Worm (Caenorhabditis elegans) whole organism, L3 larva: ENCODE results near the gene M163.10.

Experiments used
- ama-1 ChIP-seq: fragments of 150-350 bp; optimal IDR thresholded peaks from 2 replicates; lab custom pipeline; 2018
- egl-27 ChIP-seq: sonication (generic microtip); optimal IDR thresholded peaks from 4 replicates; lab custom pipeline; 2017; ENCODE audit warnings: missing biosample characterization, missing genetic modification reagents, missing genetic modification characterization
- nhr-11 ChIP-seq: fragments of 150-350 bp; optimal IDR thresholded peaks from 2 replicates; lab custom pipeline; 2014; ENCODE audit warnings: missing biosample characterization, missing genetic modification characterization
- nhr-23 ChIP-seq: fragments of 150-350 bp; optimal IDR thresholded peaks from 2 replicates; lab custom pipeline; 2014; ENCODE audit warnings: missing biosample characterization, missing genetic modification reagents, missing genetic modification characterization
- nhr-77 ChIP-seq: fragments of 150-350 bp; optimal IDR thresholded peaks from 2 replicates; lab custom pipeline; 2014; ENCODE audit warnings: missing biosample characterization, missing genetic modification characterization
- unc-62 ChIP-seq: fragments of 150-350 bp; sonication (generic microtip); optimal IDR thresholded peaks from 4 replicates; lab custom pipeline; 2014; ENCODE audit warnings: missing biosample characterization, missing genetic modification reagents, missing genetic modification characterization
- ztf-11 ChIP-seq: fragments of 150-350 bp; optimal IDR thresholded peaks from 2 replicates; lab custom pipeline; 2014; ENCODE audit warnings: missing biosample characterization, missing genetic modification characterization

DNA sequence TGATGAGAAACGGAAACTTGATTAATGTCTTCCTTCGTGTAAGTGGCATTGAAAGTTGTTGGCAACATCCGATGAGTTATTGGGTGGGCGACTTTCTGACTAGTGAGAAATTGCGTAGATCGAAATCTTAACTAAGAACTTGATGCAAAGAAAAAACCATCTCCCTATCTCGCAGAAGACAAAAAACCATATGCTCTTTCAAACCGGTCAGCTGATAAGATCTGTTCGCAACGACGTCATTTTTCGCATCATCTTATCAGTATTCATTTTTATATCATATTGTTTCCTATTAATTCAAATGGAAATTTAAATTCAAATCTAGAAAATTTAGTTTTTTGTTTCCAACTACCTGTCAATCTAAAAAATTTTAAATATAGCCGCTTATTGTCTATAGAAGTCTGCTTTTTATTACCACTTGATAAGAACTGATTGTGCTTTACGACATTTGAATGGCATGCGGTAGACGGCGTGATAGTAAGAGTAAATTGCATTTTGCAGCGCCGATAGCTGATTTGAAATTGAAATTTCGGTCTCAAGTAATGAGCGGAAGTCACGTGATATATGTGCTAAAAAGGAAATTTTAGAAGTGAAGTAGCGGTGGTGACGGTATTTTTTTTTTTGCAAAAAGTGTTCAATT lies 29.8 kb downstream of the M163.10 start:
- TF ChIP-seq ama-1 (lab: Kevin White, UChicago) (no peak), unc-62 (GFP tag; lab: Kevin White, UChicago) (no peak), nhr-23 (tag; lab: Kevin White, UChicago) (no peak), ztf-11 (tag; lab: Kevin White, UChicago) (no peak), nhr-77 (tag; lab: Kevin White, UChicago) (no peak), egl-27 (tag; lab: Kevin White, UChicago) (peak; percentile 36), nhr-11 (tag; lab: Kevin White, UChicago) (no peak)
